Worm (Caenorhabditis elegans): ENCODE data around the gene oig-3.

ce11 chrV:14748608-14749137, 19.2 kb downstream of the oig-3 start, which contains the start of the genes lipl-8 and Y50E8A.22:
- TF ChIP-seq ceh-82 (tag; optimal IDR thresholded peaks at IDR 0.05), result no peak
- TF ChIP-seq fos-1 (tag; optimal IDR thresholded peaks at IDR 0.05), result no peak
- no peak for TF ChIP-seq unc-62 (GFP tag; optimal IDR thresholded peaks at IDR 0.05)
- TF ChIP-seq ztf-11 (tag; optimal IDR thresholded peaks at IDR 0.05), result no peak
- TF ChIP-seq nhr-23 (tag; optimal IDR thresholded peaks at IDR 0.05), result no peak
- no peak for TF ChIP-seq skn-1 (tag; optimal IDR thresholded peaks at IDR 0.05)
